Fruit fly (Drosophila melanogaster): ENCODE results near the gene Sgt.

The Sgt gene

DNA sequence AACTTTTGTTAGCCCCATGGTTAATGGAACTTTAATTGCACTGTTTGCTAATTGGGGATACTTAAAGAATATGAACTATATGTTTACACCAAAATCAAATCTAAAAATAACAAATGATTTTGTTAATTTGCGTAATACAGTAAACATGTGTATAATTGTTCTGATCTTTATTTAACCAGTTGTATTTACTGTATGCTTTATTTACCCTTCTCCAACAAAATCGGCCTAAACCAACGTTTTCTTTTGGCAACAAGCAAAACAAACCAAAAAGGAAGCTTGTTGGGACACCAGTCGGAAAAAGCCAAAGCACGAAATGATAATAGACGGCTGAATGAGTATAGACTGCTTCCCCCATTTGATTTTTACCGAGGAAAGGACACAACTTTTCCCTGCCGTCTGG, 773 bp upstream of the Sgt start (continued):
- peak; percentile 61 for TF ChIP-seq NK7.1 (GFP tag; optimal IDR thresholded peaks at IDR 0.05)
- peak; percentile 33 for TF ChIP-seq Vsx1 (GFP tag; optimal IDR thresholded peaks at IDR 0.05)
- peak; percentile 85 for TF ChIP-seq PHDP (tag; optimal IDR thresholded peaks at IDR 0.05)
- no peak for TF ChIP-seq slp2 (GFP tag; optimal IDR thresholded peaks at IDR 0.05)
- no peak for TF ChIP-seq row (GFP tag; IDR thresholded peaks at IDR 0.05)
- no peak for TF ChIP-seq Stat92E (GFP tag; optimal IDR thresholded peaks at IDR 0.05)
- peak; percentile 26 for TF ChIP-seq CG1647 (GFP tag; optimal IDR thresholded peaks at IDR 0.05)
- TF ChIP-seq pho (GFP tag; optimal IDR thresholded peaks at IDR 0.05): peak; percentile 59
- TF ChIP-seq CG12744 (GFP tag; optimal IDR thresholded peaks at IDR 0.05): peak; percentile 78
- TF ChIP-seq CG18262 (tag; optimal IDR thresholded peaks at IDR 0.05): no peak
- peak; percentile 37 for TF ChIP-seq CG31365 (tag; optimal IDR thresholded peaks at IDR 0.05)
- peak; percentile 78 for TF ChIP-seq CG15011 (GFP tag; optimal IDR thresholded peaks at IDR 0.05)
- no peak for TF ChIP-seq CG31224 (GFP tag; IDR thresholded peaks at IDR 0.05)
- TF ChIP-seq maf-S (GFP tag; optimal IDR thresholded peaks at IDR 0.05): peak; percentile 46
- TF ChIP-seq repo (GFP tag; optimal IDR thresholded peaks at IDR 0.05): no peak
- TF ChIP-seq CG2129 (GFP tag; IDR thresholded peaks at IDR 0.05; ENCODE audit: partially characterized antibody): no peak
- peak; percentile 69 for TF ChIP-seq Dek (tag; optimal IDR thresholded peaks at IDR 0.05)
- TF ChIP-seq bab2 (GFP tag; optimal IDR thresholded peaks at IDR 0.05): peak; percentile 52
- TF ChIP-seq corto (GFP tag; optimal IDR thresholded peaks at IDR 0.05): no peak
- peak; percentile 7 for TF ChIP-seq kay (GFP tag; optimal IDR thresholded peaks at IDR 0.05)
- peak; percentile 14 for TF ChIP-seq tup (GFP tag; optimal IDR thresholded peaks at IDR 0.05)
- TF ChIP-seq crc (GFP tag; optimal IDR thresholded peaks at IDR 0.05): peak; percentile 60
- TF ChIP-seq CG2875 (GFP tag; optimal IDR thresholded peaks at IDR 0.05): no peak
- peak; percentile 19; the same call in 1 of the 3 replicates for TF ChIP-seq B-H1 (GFP tag; IDR thresholded peaks at IDR 0.05)
- TF ChIP-seq luna (GFP tag; optimal IDR thresholded peaks at IDR 0.05): peak; percentile 80
- peak; percentile 19 for TF ChIP-seq CG18476 (GFP tag; optimal IDR thresholded peaks at IDR 0.05)
- peak; percentile 66 for TF ChIP-seq gsb (GFP tag; IDR thresholded peaks at IDR 0.05)
- TF ChIP-seq caup (GFP tag; optimal IDR thresholded peaks at IDR 0.05; ENCODE audit: severe bottlenecking): peak; percentile 94
- peak; percentile 55 for TF ChIP-seq CHES-1-like (GFP tag; optimal IDR thresholded peaks at IDR 0.05)
- no peak for TF ChIP-seq Mes4 (GFP tag; optimal IDR thresholded peaks at IDR 0.05)
- peak; percentile 36 for TF ChIP-seq CG3995 (GFP tag; optimal IDR thresholded peaks at IDR 0.05)
- peak; percentile 73 for TF ChIP-seq CG9817 (tag; optimal IDR thresholded peaks at IDR 0.05)
- TF ChIP-seq CrebB (tag; optimal IDR thresholded peaks at IDR 0.05): peak; percentile 69
- TF ChIP-seq fd64A (GFP tag; optimal IDR thresholded peaks at IDR 0.05): no peak
- no peak for TF ChIP-seq btn (GFP tag; optimal IDR thresholded peaks at IDR 0.05)
- TF ChIP-seq CG10147 (GFP tag; optimal IDR thresholded peaks at IDR 0.05): peak; percentile 59
- peak; percentile 83 for TF ChIP-seq CG2120 (GFP tag; optimal IDR thresholded peaks at IDR 0.05)
- TF ChIP-seq Meics (GFP tag; optimal IDR thresholded peaks at IDR 0.05): peak; percentile 84
- no peak for TF ChIP-seq hb (GFP tag; IDR thresholded peaks at IDR 0.05; ENCODE audit: partially characterized antibody)
- peak; percentile 42 for TF ChIP-seq Camta (GFP tag; optimal IDR thresholded peaks at IDR 0.05)
- TF ChIP-seq ham (GFP tag; IDR thresholded peaks at IDR 0.05): no peak
- TF ChIP-seq CG11085 (GFP tag; IDR thresholded peaks at IDR 0.05): peak; percentile 26; the same call in 1 of the 2 replicates
- TF ChIP-seq mam (GFP tag; optimal IDR thresholded peaks at IDR 0.05): peak; percentile 49
- peak; percentile 60 for TF ChIP-seq NfI (GFP tag; optimal IDR thresholded peaks at IDR 0.05)
- no peak for TF ChIP-seq Ravus (GFP tag; IDR thresholded peaks at IDR 0.05)
- TF ChIP-seq CG10209 (GFP tag; optimal IDR thresholded peaks at IDR 0.05): peak; percentile 72
- no peak for TF ChIP-seq CG8944 (GFP tag; optimal IDR thresholded peaks at IDR 0.05)
- peak; percentile 62 for TF ChIP-seq HmgZ (tag; optimal IDR thresholded peaks at IDR 0.05)
- no peak for TF ChIP-seq br (optimal IDR thresholded peaks at IDR 0.05)
- TF ChIP-seq CG3838 (GFP tag; optimal IDR thresholded peaks at IDR 0.05): no peak
- TF ChIP-seq her (GFP tag; optimal IDR thresholded peaks at IDR 0.05): peak; percentile 49
- TF ChIP-seq fru (optimal IDR thresholded peaks at IDR 0.05): no peak
